Worm (Caenorhabditis elegans) whole organism, L1 larva: ENCODE measurements around the gene C02F4.5.

Experiments
- C04F5.9 ChIP-seq: sonication (generic microtip); optimal IDR thresholded peaks from 2 replicates; lab custom pipeline; 2016; ENCODE audit warnings: missing genetic modification characterization, missing compliant biosample characterization
- C16A3.4 ChIP-seq: fragments of 150-350 bp; optimal IDR thresholded peaks from 2 replicates; lab custom pipeline; 2014; ENCODE audit warnings: missing biosample characterization, missing genetic modification characterization
- C34B4.2 ChIP-seq: sonication (generic microtip); optimal IDR thresholded peaks from 2 replicates; lab custom pipeline; 2017; ENCODE audit warnings: mild to moderate bottlenecking, missing genetic modification characterization, missing compliant biosample characterization
- Y116A8C.19 ChIP-seq: sonication (generic microtip); optimal IDR thresholded peaks from 2 replicates; lab custom pipeline; 2016; ENCODE audit warnings: missing compliant biosample characterization, missing genetic modification characterization, borderline replicate concordance
- alr-1 ChIP-seq: fragments of 200-800 bp; sonication (Bioruptor generic); optimal IDR thresholded peaks from 2 replicates; lab custom pipeline; 2018; ENCODE audit warnings: borderline replicate concordance, mild to moderate bottlenecking, missing genetic modification characterization, missing compliant biosample characterization
- aly-2 ChIP-seq: fragments of 150-350 bp; optimal IDR thresholded peaks from 2 replicates; lab custom pipeline; 2014; ENCODE audit warnings: missing biosample characterization, missing genetic modification characterization
- ama-1 ChIP-seq: fragments of 150-350 bp; optimal IDR thresholded peaks from 2 replicates; lab custom pipeline; 2014
- blmp-1 ChIP-seq: fragments of 150-350 bp; optimal IDR thresholded peaks from 2 replicates; lab custom pipeline; 2014; ENCODE audit warnings: missing biosample characterization, missing genetic modification characterization
- ceh-63 ChIP-seq: fragments of 200-800 bp; sonication (Bioruptor generic); optimal IDR thresholded peaks from 2 replicates; lab custom pipeline; 2018; ENCODE audit warnings: mild to moderate bottlenecking, missing genetic modification characterization, missing compliant biosample characterization
- ceh-82 ChIP-seq, 3 experiments: fragments of 150-350 bp in 1 of 3; sonication (generic microtip) in 2 of 3; optimal IDR thresholded peaks; 2 replicates each; lab custom pipeline; 2014 to 2017; ENCODE audit warnings: missing biosample characterization in 3 of 3, missing genetic modification characterization in 3 of 3
- ceh-90 ChIP-seq: sonication (generic microtip); optimal IDR thresholded peaks from 2 replicates; lab custom pipeline; 2016; ENCODE audit warnings: missing genetic modification characterization, missing compliant biosample characterization
- ces-1 ChIP-seq: fragments of 150-350 bp; optimal IDR thresholded peaks from 2 replicates; lab custom pipeline; 2014; ENCODE audit warnings: missing biosample characterization, missing genetic modification reagents, missing genetic modification characterization
- dsc-1 ChIP-seq: sonication (generic microtip); optimal IDR thresholded peaks from 2 replicates; lab custom pipeline; 2016; ENCODE audit warnings: mild to moderate bottlenecking, missing genetic modification characterization, missing compliant biosample characterization
- efl-1 ChIP-seq, 4 experiments: fragments of 150-350 bp; optimal IDR thresholded peaks in 3 of 4; peaks in 1 of 4; 1 replicate in 1 of 4; 2 replicates in 3 of 4; lab custom pipeline; 2014; ENCODE audit warnings: missing biosample characterization in 2 of 4, missing genetic modification characterization in 2 of 4, missing genetic modification reagents in 2 of 4
- efl-3 ChIP-seq: fragments of 200-800 bp; sonication (Bioruptor generic); optimal IDR thresholded peaks from 2 replicates; lab custom pipeline; 2018; ENCODE audit warnings: mild to moderate bottlenecking, missing genetic modification characterization, missing compliant biosample characterization
- egl-27 ChIP-seq, 2 experiments: fragments of 150-350 bp in 1 of 2; sonication (generic microtip); optimal IDR thresholded peaks; 3 replicates each; lab custom pipeline; 2017 to 2018; ENCODE audit warnings: missing biosample characterization in 2 of 2, missing genetic modification characterization in 2 of 2, missing genetic modification reagents in 2 of 2
- elt-2 ChIP-seq: sonication (generic microtip); optimal IDR thresholded peaks from 2 replicates; lab custom pipeline; 2016; ENCODE audit warnings: missing genetic modification characterization, mild to moderate bottlenecking, inconsistent platforms, missing compliant biosample characterization, missing genetic modification reagents
- fkh-10 ChIP-seq: sonication (generic microtip); optimal IDR thresholded peaks from 2 replicates; lab custom pipeline; 2017; ENCODE audit warnings: missing biosample characterization, missing genetic modification reagents, missing genetic modification characterization
- fos-1 ChIP-seq: fragments of 150-350 bp; optimal IDR thresholded peaks from 2 replicates; lab custom pipeline; 2014; ENCODE audit warnings: missing biosample characterization, missing genetic modification characterization
- grh-1 ChIP-seq: fragments of 200-800 bp; sonication (Bioruptor generic); IDR thresholded peaks from 2 replicates; pipeline ENCODE4 v1.3.6; 2022; ENCODE audit warnings: missing genetic modification reagents, missing genetic modification characterization, missing compliant biosample characterization
- hlh-17 ChIP-seq: fragments of 200-800 bp; sonication (Bioruptor generic); optimal IDR thresholded peaks from 2 replicates; lab custom pipeline; 2018; ENCODE audit warnings: missing genetic modification characterization, mild to moderate bottlenecking, missing compliant biosample characterization, moderate library complexity, borderline replicate concordance
- hpl-2 ChIP-seq: fragments of 150-350 bp; optimal IDR thresholded peaks from 2 replicates; lab custom pipeline; 2014; ENCODE audit warnings: missing biosample characterization, missing genetic modification reagents, missing genetic modification characterization
- irx-1 ChIP-seq: sonication (generic microtip); optimal IDR thresholded peaks from 2 replicates; lab custom pipeline; 2016; ENCODE audit warnings: missing genetic modification characterization, missing compliant biosample characterization
- jun-1 ChIP-seq: fragments of 150-350 bp; optimal IDR thresholded peaks from 2 replicates; lab custom pipeline; 2014; ENCODE audit warnings: missing biosample characterization, missing genetic modification reagents, missing genetic modification characterization
- lin-13 ChIP-seq: fragments of 150-350 bp; optimal IDR thresholded peaks from 2 replicates; lab custom pipeline; 2014; ENCODE audit warnings: missing biosample characterization, missing genetic modification reagents, missing genetic modification characterization
- lin-15B ChIP-seq: fragments of 150-350 bp; sonication (generic microtip); optimal IDR thresholded peaks from 3 replicates; lab custom pipeline; 2014; ENCODE audit warnings: missing biosample characterization, missing genetic modification characterization
- lin-35 ChIP-seq, 2 experiments: fragments of 150-350 bp; optimal IDR thresholded peaks; 2 replicates each; lab custom pipeline; 2014; ENCODE audit warnings: missing biosample characterization in 2 of 2, missing genetic modification characterization in 2 of 2, missing genetic modification reagents in 2 of 2
- lin-39 ChIP-seq: fragments of 150-350 bp; optimal IDR thresholded peaks from 2 replicates; lab custom pipeline; 2014; ENCODE audit warnings: missing biosample characterization, missing genetic modification reagents, missing genetic modification characterization
- lsy-2 ChIP-seq, 2 experiments: fragments of 150-350 bp; optimal IDR thresholded peaks; 2 replicates each; lab custom pipeline; 2014; ENCODE audit warnings: missing biosample characterization in 2 of 2, missing genetic modification characterization in 2 of 2
- mab-9 ChIP-seq: fragments of 200-800 bp; sonication (Bioruptor generic); IDR thresholded peaks from 2 replicates; pipeline ENCODE4 v1.3.6; 2022; ENCODE audit warnings: missing genetic modification reagents, missing genetic modification characterization, missing compliant biosample characterization
- mef-2 ChIP-seq: fragments of 150-350 bp; optimal IDR thresholded peaks from 2 replicates; lab custom pipeline; 2014; ENCODE audit warnings: missing biosample characterization, missing genetic modification characterization
- mep-1 ChIP-seq: fragments of 150-350 bp; optimal IDR thresholded peaks from 2 replicates; lab custom pipeline; 2014; ENCODE audit warnings: missing biosample characterization, missing genetic modification characterization
- nhr-11 ChIP-seq: fragments of 150-350 bp; optimal IDR thresholded peaks from 2 replicates; lab custom pipeline; 2014; ENCODE audit warnings: missing biosample characterization, missing genetic modification characterization
- nhr-12 ChIP-seq: sonication (generic microtip); optimal IDR thresholded peaks from 2 replicates; lab custom pipeline; 2017; ENCODE audit warnings: missing biosample characterization, missing genetic modification characterization
- nhr-20 ChIP-seq: sonication (generic microtip); optimal IDR thresholded peaks from 2 replicates; lab custom pipeline; 2016; ENCODE audit warnings: mild to moderate bottlenecking, missing genetic modification characterization, missing compliant biosample characterization
- nhr-28 ChIP-seq: fragments of 150-350 bp; optimal IDR thresholded peaks from 2 replicates; lab custom pipeline; 2014; ENCODE audit warnings: missing biosample characterization, missing genetic modification characterization
- nhr-47 ChIP-seq: sonication (generic microtip); optimal IDR thresholded peaks from 2 replicates; lab custom pipeline; 2016; ENCODE audit warnings: mild to moderate bottlenecking, missing genetic modification characterization, moderate library complexity, missing compliant biosample characterization
- nhr-71 ChIP-seq: sonication (generic microtip); optimal IDR thresholded peaks from 2 replicates; lab custom pipeline; 2016; ENCODE audit warnings: mild to moderate bottlenecking, missing genetic modification characterization, moderate library complexity, missing compliant biosample characterization
- nhr-84 ChIP-seq: sonication (generic microtip); optimal IDR thresholded peaks from 2 replicates; lab custom pipeline; 2017; ENCODE audit warnings: missing biosample characterization, missing genetic modification characterization
- pqm-1 ChIP-seq: sonication (generic microtip); optimal IDR thresholded peaks from 3 replicates; lab custom pipeline; 2017; ENCODE audit warnings: missing biosample characterization, missing genetic modification characterization
- snpc-4 ChIP-seq: fragments of 150-350 bp; optimal IDR thresholded peaks from 2 replicates; lab custom pipeline; 2014; ENCODE audit warnings: missing biosample characterization, missing genetic modification characterization
- snu-23 ChIP-seq: sonication (generic microtip); optimal IDR thresholded peaks from 2 replicates; lab custom pipeline; 2016; ENCODE audit warnings: missing genetic modification characterization, missing compliant biosample characterization
- sptf-1 ChIP-seq: fragments of 150-350 bp; optimal IDR thresholded peaks from 2 replicates; lab custom pipeline; 2014; ENCODE audit warnings: missing biosample characterization, missing genetic modification characterization
- sup-37 ChIP-seq: fragments of 200-800 bp; sonication (Bioruptor generic); optimal IDR thresholded peaks from 2 replicates; lab custom pipeline; 2018; ENCODE audit warnings: mild to moderate bottlenecking, missing genetic modification characterization, missing compliant biosample characterization
- tbx-2 ChIP-seq: sonication (generic microtip); optimal IDR thresholded peaks from 2 replicates; lab custom pipeline; 2016; ENCODE audit warnings: missing genetic modification characterization, missing compliant biosample characterization
- tlp-1 ChIP-seq: fragments of 150-350 bp; optimal IDR thresholded peaks from 2 replicates; lab custom pipeline; 2014; ENCODE audit warnings: missing biosample characterization, missing genetic modification characterization
- unc-130 ChIP-seq: fragments of 150-350 bp; optimal IDR thresholded peaks from 2 replicates; lab custom pipeline; 2017; ENCODE audit warnings: missing biosample characterization, missing genetic modification characterization, inconsistent platforms
- unc-30 ChIP-seq: sonication (generic microtip); optimal IDR thresholded peaks from 2 replicates; lab custom pipeline; 2017; ENCODE audit warnings: missing biosample characterization, missing genetic modification characterization
- unc-86 ChIP-seq: sonication (generic microtip); optimal IDR thresholded peaks from 2 replicates; lab custom pipeline; 2016; ENCODE audit warnings: missing genetic modification characterization, missing compliant biosample characterization
- unc-98 ChIP-seq: fragments of 200-800 bp; sonication (Bioruptor generic); IDR thresholded peaks from 2 replicates; pipeline ENCODE4 v1.3.6; 2022; ENCODE audit warnings: missing genetic modification characterization, missing compliant biosample characterization
- vab-15 ChIP-seq: sonication (generic microtip); optimal IDR thresholded peaks from 2 replicates; lab custom pipeline; 2017; ENCODE audit warnings: missing genotype, mild to moderate bottlenecking, missing genetic modification characterization, missing compliant biosample characterization
- xbp-1 ChIP-seq: sonication (generic microtip); optimal IDR thresholded peaks from 2 replicates; lab custom pipeline; 2016; ENCODE audit warnings: missing genetic modification characterization, missing compliant biosample characterization
- ztf-11 ChIP-seq, 2 experiments: sonication (generic microtip); optimal IDR thresholded peaks; 2 replicates each; lab custom pipeline; 2016 to 2017; ENCODE audit warnings: missing genetic modification characterization in 2 of 2, missing biosample characterization in 1 of 2, missing compliant biosample characterization in 1 of 2

C02F4.5 gene

ce11 chrIV:10503750-10504232, 20.2 kb downstream of the C02F4.5 start:
- peak; percentile 70 for TF ChIP-seq mep-1 (tag; lab: Kevin White, UChicago)
- TF ChIP-seq snu-23 (GFP tag; lab: Kevin White, UChicago), result peak; percentile 76
- TF ChIP-seq aly-2 (tag; lab: Kevin White, UChicago), result no peak
- no peak for TF ChIP-seq blmp-1 (tag; lab: Kevin White, UChicago)
- TF ChIP-seq ceh-90 (tag; lab: Kevin White, UChicago), result no peak
- no peak for TF ChIP-seq alr-1 (tag; lab: Kevin White, UChicago)
- peak; percentile 16 for TF ChIP-seq C16A3.4 (tag; lab: Kevin White, UChicago)
- TF ChIP-seq ama-1, result peak; percentile 25
- peak; percentile 71 for TF ChIP-seq tbx-2
- TF ChIP-seq efl-3 (GFP tag; lab: Kevin White, UChicago), result no peak
- no peak for TF ChIP-seq nhr-28 (tag; lab: Kevin White, UChicago)
- TF ChIP-seq efl-1 (optimal IDR thresholded peaks at IDR 0.05; lab: Kevin White, UChicago), result peak; percentile 41 to 44
- peak; percentile 12 to 23 for TF ChIP-seq efl-1 (GFP tag; optimal IDR thresholded peaks at IDR 0.05 in 1 of 2; lab: Kevin White, UChicago)
- no peak for TF ChIP-seq mab-9 (GFP tag; lab: Robert Waterston, UW)
- peak; percentile 73 for TF ChIP-seq unc-86 (tag; lab: Kevin White, UChicago)
- TF ChIP-seq fos-1 (tag; lab: Kevin White, UChicago), result peak; percentile 59
- peak; percentile 95 for TF ChIP-seq fkh-10 (GFP tag; lab: Kevin White, UChicago)
- no peak for TF ChIP-seq grh-1 (GFP tag; lab: Robert Waterston, UW)
- TF ChIP-seq sup-37 (GFP tag; lab: Kevin White, UChicago), result no peak
- TF ChIP-seq ceh-63 (GFP tag; lab: Kevin White, UChicago), result no peak
- TF ChIP-seq unc-130 (tag; lab: Kevin White, UChicago), result no peak
- TF ChIP-seq ces-1 (GFP tag; lab: Kevin White, UChicago), result no peak
- TF ChIP-seq egl-27 (tag; optimal IDR thresholded peaks at IDR 0.05; lab: Kevin White, UChicago), result no peak
- TF ChIP-seq lsy-2 (tag; optimal IDR thresholded peaks at IDR 0.05; lab: Kevin White, UChicago), result peak; percentile 11 to 65
- peak; percentile 36 for TF ChIP-seq irx-1
- peak; percentile 40 for TF ChIP-seq xbp-1
- no peak for TF ChIP-seq nhr-84 (tag; lab: Kevin White, UChicago)
- TF ChIP-seq lin-35 (GFP tag; optimal IDR thresholded peaks at IDR 0.05; lab: Kevin White, UChicago), result peak; percentile 30 to 35
- no peak for TF ChIP-seq vab-15 (tag; lab: Kevin White, UChicago)
- TF ChIP-seq snpc-4 (tag; lab: Kevin White, UChicago), result no peak
- no peak for TF ChIP-seq sptf-1 (tag; lab: Kevin White, UChicago)
- no peak for TF ChIP-seq pqm-1 (tag; lab: Kevin White, UChicago)
- TF ChIP-seq nhr-20 (tag; lab: Kevin White, UChicago), result peak; percentile 59
- peak in 1 of 2 experiments; percentile 34 for TF ChIP-seq ztf-11 (tag; optimal IDR thresholded peaks at IDR 0.05; lab: Kevin White, UChicago)
- TF ChIP-seq Y116A8C.19 (tag; lab: Kevin White, UChicago), result no peak
- TF ChIP-seq lin-15B (tag; lab: Kevin White, UChicago), result no peak
- TF ChIP-seq nhr-11 (tag; lab: Kevin White, UChicago), result no peak
- peak; percentile 73 for TF ChIP-seq nhr-47
- TF ChIP-seq lin-13 (GFP tag; lab: Kevin White, UChicago), result peak; percentile 33
- no peak for TF ChIP-seq lin-39
- TF ChIP-seq elt-2 (tag; lab: Kevin White, UChicago), result no peak
- TF ChIP-seq C34B4.2, result no peak
- TF ChIP-seq jun-1, result peak; percentile 62
- TF ChIP-seq ceh-82 (tag; optimal IDR thresholded peaks at IDR 0.05; lab: Kevin White, UChicago), result peak in 2 of 3 experiments; percentile 18 to 74
- no peak for TF ChIP-seq nhr-12 (tag; lab: Kevin White, UChicago)
- TF ChIP-seq hlh-17 (GFP tag; lab: Kevin White, UChicago), result no peak
- no peak for TF ChIP-seq unc-30 (tag; lab: Kevin White, UChicago)
- TF ChIP-seq hpl-2, result no peak
- peak; percentile 88 for TF ChIP-seq nhr-71 (tag; lab: Kevin White, UChicago)
- TF ChIP-seq mef-2 (tag; lab: Kevin White, UChicago), result peak; percentile 60
- TF ChIP-seq dsc-1, result peak; percentile 85
- TF ChIP-seq unc-98, result no peak
- TF ChIP-seq C04F5.9 (tag; lab: Kevin White, UChicago), result no peak
- TF ChIP-seq tlp-1 (tag; lab: Kevin White, UChicago), result no peak
